Worm (Caenorhabditis elegans) whole organism, mixed stage, embryonic: ENCODE measurements around the gene fbxc-30.

ENCODE experiments used
- ceh-43 ChIP-seq: fragments of 200-800 bp; sonication (Bioruptor generic); optimal IDR thresholded peaks from 2 replicates; lab custom pipeline; 2018; ENCODE audit warnings: mild to moderate bottlenecking, missing genetic modification characterization, moderate library complexity, missing compliant biosample characterization
- ces-1 ChIP-seq: fragments of 150-350 bp; optimal IDR thresholded peaks from 2 replicates; lab custom pipeline; 2014; ENCODE audit warnings: missing biosample characterization, missing genetic modification reagents, missing genetic modification characterization
- mab-5 ChIP-seq: fragments of 150-350 bp; optimal IDR thresholded peaks from 2 replicates; lab custom pipeline; 2014; ENCODE audit warnings: missing biosample characterization, missing genetic modification characterization
- sptf-1 ChIP-seq: sonication (generic microtip); optimal IDR thresholded peaks from 2 replicates; lab custom pipeline; 2017; ENCODE audit warnings: mild to moderate bottlenecking, missing genetic modification characterization, moderate library complexity, missing compliant biosample characterization
- unc-39 ChIP-seq: fragments of 150-350 bp; optimal IDR thresholded peaks from 2 replicates; lab custom pipeline; 2014; ENCODE audit warnings: missing biosample characterization, missing genetic modification characterization
- unc-62 ChIP-seq: fragments of 150-350 bp; optimal IDR thresholded peaks from 2 replicates; lab custom pipeline; 2014; ENCODE audit warnings: missing biosample characterization, missing genetic modification reagents, missing genetic modification characterization

DNA sequence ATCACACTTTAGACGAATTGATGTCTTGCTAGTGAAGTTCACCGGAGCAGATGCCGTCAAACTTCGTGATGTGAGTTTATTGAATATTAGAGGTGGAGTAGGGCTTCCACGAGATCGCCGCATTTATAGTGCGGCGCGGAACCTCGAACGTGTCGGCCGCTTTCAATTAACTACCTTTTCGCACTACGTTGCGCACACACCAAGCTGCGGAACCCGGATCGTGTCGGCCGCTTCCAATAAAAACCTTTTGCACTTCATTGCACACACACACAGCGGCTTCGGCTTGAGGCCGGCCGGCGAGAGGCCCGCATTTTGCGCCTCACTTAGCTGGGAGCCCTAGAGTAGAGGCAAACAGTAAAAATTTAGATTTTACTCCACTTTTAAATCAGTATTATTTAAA is 12.1 kb upstream of the fbxc-30 start:
- TF ChIP-seq unc-62 (GFP tag; lab: Kevin White, UChicago) (no peak), sptf-1 (tag; lab: Kevin White, UChicago) (no peak), ces-1 (no peak), ceh-43 (no peak), mab-5 (no peak), unc-39 (no peak)
